Fruit fly (Drosophila melanogaster) whole organism, embryonic: ENCODE results near the gene anox.

Experiments
- Ada2b ChIP-seq: fragments of 200-800 bp; sonication (Bioruptor generic); IDR thresholded peaks from 2 replicates; pipeline ENCODE4 v1.3.6; 2022; ENCODE audit warnings: missing biosample characterization, missing genetic modification characterization
- Aef1 ChIP-seq: fragments of 200-800 bp; sonication (Bioruptor generic); IDR thresholded peaks from 3 replicates; pipeline ENCODE4 v1.3.6; 2022; ENCODE audit warnings: missing biosample characterization, missing genetic modification characterization
- Atf-2 ChIP-seq: fragments of 200-800 bp; sonication (Bioruptor generic); optimal IDR thresholded peaks from 2 replicates; lab custom pipeline; 2016; ENCODE audit warnings: missing biosample characterization, missing genetic modification characterization
- Awh ChIP-seq: fragments of 200-800 bp; sonication (Bioruptor generic); IDR thresholded peaks from 2 replicates; pipeline ENCODE4, ENCODE4 v1.3.6; 2022; ENCODE audit warnings: missing biosample characterization, missing genetic modification characterization
- Bdp1 ChIP-seq: fragments of 200-800 bp; sonication (Bioruptor generic); optimal IDR thresholded peaks from 3 replicates; lab custom pipeline; 2016; ENCODE audit warnings: missing biosample characterization, missing genetic modification characterization
- Blimp-1 ChIP-seq: fragments of 200-800 bp; sonication (Bioruptor generic); optimal IDR thresholded peaks from 3 replicates; lab custom pipeline; 2018; ENCODE audit warnings: missing biosample characterization, missing genetic modification characterization, mild to moderate bottlenecking, moderate library complexity, missing genetic modification reagents
- Bteb2 ChIP-seq: fragments of 200-800 bp; sonication (Bioruptor generic); optimal IDR thresholded peaks from 2 replicates; lab custom pipeline; 2016; ENCODE audit warnings: missing biosample characterization, missing genetic modification characterization
- CG10366 ChIP-seq: fragments of 200-800 bp; sonication (Bioruptor generic); IDR thresholded peaks from 2 replicates; pipeline ENCODE4 v1.3.6; 2022; ENCODE audit warnings: missing biosample characterization, missing genetic modification characterization
- CG10979 ChIP-seq: fragments of 200-800 bp; sonication (Bioruptor generic); optimal IDR thresholded peaks from 2 replicates; lab custom pipeline; 2018; ENCODE audit warnings: missing biosample characterization, mild to moderate bottlenecking, missing genetic modification characterization, moderate library complexity
- CG12155 ChIP-seq: fragments of 200-800 bp; sonication (Bioruptor generic); optimal IDR thresholded peaks from 3 replicates; lab custom pipeline; 2016; ENCODE audit warnings: missing biosample characterization, missing genetic modification characterization
- CG15269 ChIP-seq: fragments of 200-800 bp; sonication (Bioruptor generic); optimal IDR thresholded peaks from 2 replicates; lab custom pipeline; 2018; ENCODE audit warnings: missing biosample characterization, mild to moderate bottlenecking, missing genetic modification characterization, moderate library complexity
- CG17361 ChIP-seq: fragments of 200-800 bp; sonication (Bioruptor generic); IDR thresholded peaks from 3 replicates; pipeline ENCODE4 v1.3.6; 2022; ENCODE audit warnings: missing biosample characterization, missing genetic modification characterization
- CG18011 ChIP-seq: fragments of 200-800 bp; sonication (Bioruptor generic); optimal IDR thresholded peaks from 2 replicates; lab custom pipeline; 2017; ENCODE audit warnings: missing biosample characterization, missing genetic modification characterization, mild to moderate bottlenecking, moderate library complexity, missing genotype
- CG2875 ChIP-seq: fragments of 200-800 bp; sonication (Bioruptor generic); optimal IDR thresholded peaks from 2 replicates; lab custom pipeline; 2017; ENCODE audit warnings: missing biosample characterization, mild to moderate bottlenecking, missing genetic modification characterization, missing genetic modification reagents
- CG2889 ChIP-seq: fragments of 200-800 bp; sonication (Bioruptor generic); IDR thresholded peaks from 3 replicates; pipeline ENCODE4 v1.3.6; 2022; ENCODE audit warnings: missing biosample characterization, missing genetic modification characterization
- CG31365 ChIP-seq: fragments of 200-800 bp; sonication (Bioruptor generic); optimal IDR thresholded peaks from 2 replicates; lab custom pipeline; 2018; ENCODE audit warnings: missing biosample characterization, mild to moderate bottlenecking, missing genetic modification characterization
- CG34224 ChIP-seq: fragments of 200-800 bp; sonication (Bioruptor generic); IDR thresholded peaks from 3 replicates; pipeline ENCODE4 v1.3.6; 2022; ENCODE audit warnings: missing biosample characterization, missing genetic modification characterization; ENCODE audit not compliant: partially characterized antibody
- CG4820 ChIP-seq: fragments of 200-800 bp; sonication (Bioruptor generic); optimal IDR thresholded peaks from 3 replicates; lab custom pipeline; 2016; ENCODE audit warnings: missing biosample characterization, missing genetic modification characterization
- CG5245 ChIP-seq: fragments of 200-800 bp; sonication (Bioruptor generic); optimal IDR thresholded peaks from 3 replicates; lab custom pipeline; 2016; ENCODE audit warnings: missing biosample characterization, missing genetic modification characterization
- CG9797 ChIP-seq: fragments of 200-800 bp; sonication (Bioruptor generic); optimal IDR thresholded peaks from 3 replicates; lab custom pipeline; 2018; ENCODE audit warnings: missing biosample characterization, mild to moderate bottlenecking, missing genetic modification characterization
- Dad ChIP-seq: fragments of 200-800 bp; sonication (Bioruptor generic); optimal IDR thresholded peaks from 3 replicates; lab custom pipeline; 2016; ENCODE audit warnings: missing biosample characterization, missing genetic modification characterization
- Dfd ChIP-seq, 2 experiments: fragments of >200 bp; optimal IDR thresholded peaks; 2 replicates each; lab custom pipeline; 2017; ENCODE audit warnings: missing biosample characterization in 2 of 2, missing genetic modification characterization in 2 of 2
- H2.0 ChIP-seq: fragments of 200-800 bp; sonication (Bioruptor generic); IDR thresholded peaks from 2 replicates; pipeline ENCODE4 v1.3.6; 2022; ENCODE audit warnings: missing biosample characterization, missing genetic modification characterization
- Hand ChIP-seq: fragments of 200-800 bp; sonication (Bioruptor generic); optimal IDR thresholded peaks from 2 replicates; lab custom pipeline; 2017; ENCODE audit warnings: mild to moderate bottlenecking, missing biosample characterization, missing genetic modification reagents, missing genetic modification characterization
- Hr3 ChIP-seq: fragments of 200-800 bp; sonication (Bioruptor generic); optimal IDR thresholded peaks from 3 replicates; lab custom pipeline; 2016; ENCODE audit warnings: missing biosample characterization, missing genetic modification characterization
- Lhr ChIP-seq: fragments of 200-800 bp; sonication (Bioruptor generic); optimal IDR thresholded peaks from 3 replicates; lab custom pipeline; 2017; ENCODE audit warnings: mild to moderate bottlenecking, missing biosample characterization, missing genetic modification reagents, missing genetic modification characterization
- Poxn ChIP-seq: fragments of 200-800 bp; sonication (Bioruptor generic); IDR thresholded peaks from 2 replicates; pipeline ENCODE4 v1.3.6; 2022; ENCODE audit warnings: missing biosample characterization, missing genetic modification characterization
- Ravus ChIP-seq: fragments of 200-800 bp; sonication (Bioruptor generic); IDR thresholded peaks from 2 replicates; pipeline ENCODE4 v1.3.6; 2022; ENCODE audit warnings: missing biosample characterization, missing genetic modification characterization
- Xbp1 ChIP-seq: fragments of 200-800 bp; sonication (Bioruptor generic); optimal IDR thresholded peaks from 3 replicates; lab custom pipeline; 2016; ENCODE audit warnings: missing biosample characterization, mild to moderate bottlenecking, missing genetic modification characterization
- bowl ChIP-seq: fragments of 200-800 bp; sonication (Bioruptor generic); IDR thresholded peaks from 2 replicates; pipeline ENCODE4 v1.3.6; 2022; ENCODE audit warnings: missing biosample characterization, missing genetic modification characterization
- bsh ChIP-seq, 2 experiments: fragments of 200-800 bp; sonication (Bioruptor generic); optimal IDR thresholded peaks; 2 replicates each; lab custom pipeline; 2017 to 2018; ENCODE audit warnings: mild to moderate bottlenecking in 2 of 2, missing biosample characterization in 2 of 2, missing genetic modification characterization in 2 of 2, moderate library complexity in 1 of 2
- chinmo ChIP-seq: fragments of 200-800 bp; sonication (Bioruptor generic); IDR thresholded peaks from 4 replicates; pipeline ENCODE4 v1.3.6; 2022; ENCODE audit warnings: missing biosample characterization, missing genetic modification characterization; ENCODE audit not compliant: partially characterized antibody
- chm ChIP-seq: fragments of 200-800 bp; sonication (Bioruptor generic); IDR thresholded peaks from 2 replicates; pipeline ENCODE4 v1.3.6; 2022; ENCODE audit warnings: missing biosample characterization, missing genetic modification characterization
- disco-r ChIP-seq: fragments of 200-800 bp; sonication (Bioruptor generic); optimal IDR thresholded peaks from 2 replicates; lab custom pipeline; 2016; ENCODE audit warnings: missing biosample characterization, missing genetic modification characterization
- dpn ChIP-seq, 2 experiments: fragments of 200-800 bp; sonication (Bioruptor generic); optimal IDR thresholded peaks; 3 replicates each; lab custom pipeline; 2016; ENCODE audit warnings: missing biosample characterization in 2 of 2, missing genetic modification characterization in 2 of 2
- fd102C ChIP-seq: fragments of 200-800 bp; sonication (Bioruptor generic); optimal IDR thresholded peaks from 2 replicates; lab custom pipeline; 2018; ENCODE audit warnings: missing biosample characterization, mild to moderate bottlenecking, missing genetic modification characterization, moderate library complexity
- ftz-f1 ChIP-seq: fragments of 200-800 bp; sonication (Bioruptor generic); optimal IDR thresholded peaks from 2 replicates; lab custom pipeline; 2016; ENCODE audit warnings: missing biosample characterization, missing genetic modification characterization
- gfzf ChIP-seq: fragments of 200-800 bp; sonication (Bioruptor generic); optimal IDR thresholded peaks from 2 replicates; lab custom pipeline; 2016; ENCODE audit warnings: missing biosample characterization, mild to moderate bottlenecking, missing genetic modification characterization, moderate library complexity
- grau ChIP-seq: fragments of 200-800 bp; optimal IDR thresholded peaks from 3 replicates; lab custom pipeline; 2019; ENCODE audit warnings: missing biosample characterization, mild to moderate bottlenecking, missing genetic modification characterization, moderate library complexity
- luna ChIP-seq: fragments of 200-800 bp; sonication (Bioruptor generic); optimal IDR thresholded peaks from 2 replicates; lab custom pipeline; 2016; ENCODE audit warnings: missing biosample characterization, missing genetic modification characterization
- pho ChIP-seq: fragments of 200-800 bp; sonication (Bioruptor generic); optimal IDR thresholded peaks from 2 replicates; lab custom pipeline; 2016; ENCODE audit warnings: missing biosample characterization, missing genetic modification characterization
- phol ChIP-seq: fragments of 200-800 bp; sonication (Bioruptor generic); optimal IDR thresholded peaks from 3 replicates; lab custom pipeline; 2018; ENCODE audit warnings: missing biosample characterization, mild to moderate bottlenecking, missing genetic modification characterization, moderate library complexity
- pita ChIP-seq: fragments of 200-800 bp; sonication (Bioruptor generic); optimal IDR thresholded peaks from 2 replicates; lab custom pipeline; 2017; ENCODE audit warnings: missing biosample characterization, mild to moderate bottlenecking, missing genetic modification characterization
- repo ChIP-seq: fragments of 200-800 bp; sonication (Bioruptor generic); optimal IDR thresholded peaks from 2 replicates; lab custom pipeline; 2016; ENCODE audit warnings: missing biosample characterization, missing genetic modification characterization
- rib ChIP-seq: fragments of 200-800 bp; sonication (Bioruptor generic); IDR thresholded peaks from 2 replicates; pipeline ENCODE4 v1.3.6; 2022; ENCODE audit warnings: missing biosample characterization, missing genetic modification characterization
- sd ChIP-seq: fragments of 200-800 bp; sonication (Bioruptor generic); optimal IDR thresholded peaks from 3 replicates; lab custom pipeline; 2018; ENCODE audit warnings: missing biosample characterization, mild to moderate bottlenecking, missing genetic modification characterization, moderate library complexity
- trh ChIP-seq: fragments of 200-800 bp; sonication (Bioruptor generic); optimal IDR thresholded peaks from 2 replicates; lab custom pipeline; 2016; ENCODE audit warnings: missing biosample characterization, missing genetic modification characterization
- tup ChIP-seq: fragments of 200-800 bp; sonication (Bioruptor generic); optimal IDR thresholded peaks from 2 replicates; lab custom pipeline; 2016; ENCODE audit warnings: missing biosample characterization, mild to moderate bottlenecking, missing genetic modification characterization, moderate library complexity
- wdn ChIP-seq: fragments of 200-800 bp; sonication (Bioruptor generic); IDR thresholded peaks from 2 replicates; pipeline ENCODE4 v1.3.6; 2022; ENCODE audit warnings: missing biosample characterization, missing genetic modification characterization
- wor ChIP-seq: fragments of 200-800 bp; sonication (Bioruptor generic); IDR thresholded peaks from 2 replicates; pipeline ENCODE4 v1.3.6; 2022; ENCODE audit warnings: missing biosample characterization, missing genetic modification characterization

Gene anox

DNA sequence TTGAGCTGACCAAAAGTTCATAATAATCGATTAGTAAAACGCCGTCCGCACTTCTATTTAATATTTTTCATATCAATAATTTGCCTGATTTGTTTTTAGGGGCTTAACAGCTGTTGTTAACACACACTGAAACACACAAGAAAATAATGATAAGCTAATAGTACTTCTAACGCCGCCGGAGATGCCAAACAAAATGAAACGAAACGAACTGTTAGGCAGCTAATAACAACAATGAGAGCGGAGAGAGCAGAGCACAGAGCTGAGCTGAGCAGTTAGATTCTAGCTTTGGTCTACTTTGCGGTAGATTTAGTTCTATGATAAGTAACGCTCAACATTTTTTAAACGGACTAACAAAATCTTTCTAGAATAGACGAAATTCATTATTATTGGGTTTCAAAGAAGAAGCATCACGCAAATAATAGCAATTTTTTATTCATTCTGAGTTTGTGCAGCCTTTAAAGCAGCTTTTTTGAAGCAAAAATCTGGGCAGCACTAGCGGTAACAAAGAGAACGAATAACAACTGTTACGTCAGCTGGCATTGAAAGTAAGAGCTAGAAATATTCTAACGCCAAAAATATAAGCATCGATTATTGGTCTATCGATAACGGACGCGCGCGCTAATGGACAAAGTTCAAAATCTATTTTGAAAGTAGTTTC, 12.5 kb downstream of the anox start, which contains the start of gene Abca3 (continued):
- TF ChIP-seq sd (tag; lab: Kevin White, UChicago) (no peak), disco-r (GFP tag; lab: Kevin White, UChicago) (no peak), Hand (GFP tag; lab: Kevin White, UChicago) (no peak), phol (tag; lab: Kevin White, UChicago) (peak; percentile 64), gfzf (GFP tag; lab: Kevin White, UChicago) (peak; percentile 48), Bdp1 (no peak), Bteb2 (GFP tag; lab: Kevin White, UChicago) (peak; percentile 22), Hr3 (GFP tag; lab: Kevin White, UChicago) (peak; percentile 35), wdn (peak; percentile 54), fd102C (GFP tag; lab: Kevin White, UChicago) (no peak), Atf-2 (GFP tag; lab: Kevin White, UChicago) (peak; percentile 16), Xbp1 (GFP tag; lab: Kevin White, UChicago) (peak; percentile 55), CG10979 (tag; lab: Kevin White, UChicago) (peak; percentile 34), luna (no peak), CG18011 (GFP tag; lab: Kevin White, UChicago) (no peak), Ada2b (no peak; the same call in 1 of the 2 replicates), bowl (no peak), Ravus (no peak), ftz-f1 (GFP tag; lab: Kevin White, UChicago) (peak; percentile 55), pho (GFP tag; lab: Kevin White, UChicago) (peak; percentile 69), tup (GFP tag; lab: Kevin White, UChicago) (no peak), trh (GFP tag; lab: Kevin White, UChicago) (no peak), rib (GFP tag; lab: Robert Waterston, UW) (peak; percentile 61; the same call in 1 of the 2 replicates), CG15269 (tag; lab: Kevin White, UChicago) (peak; percentile 69), Awh (no peak), chm (GFP tag; lab: Robert Waterston, UW) (peak; percentile 40; the same call in 1 of the 2 replicates), H2.0 (GFP tag; lab: Robert Waterston, UW) (no peak; the same call in 1 of the 2 replicates), Dfd (GFP tag; optimal IDR thresholded peaks at IDR 0.05; lab: Kevin White, UChicago) (no peak), CG5245 (no peak), CG2889 (no peak), repo (GFP tag; lab: Kevin White, UChicago) (peak; percentile 49), Blimp-1 (GFP tag; lab: Kevin White, UChicago) (peak; percentile 91), Lhr (GFP tag; lab: Kevin White, UChicago) (no peak), Dad (peak; percentile 32), CG17361 (GFP tag; lab: Robert Waterston, UW) (peak; percentile 77), CG9797 (GFP tag; lab: Kevin White, UChicago) (no peak), pita (GFP tag; lab: Kevin White, UChicago) (no peak), dpn (GFP tag; optimal IDR thresholded peaks at IDR 0.05; lab: Kevin White, UChicago) (peak; percentile 45 to 59), Aef1 (GFP tag; lab: Robert Waterston, UW) (peak; percentile 44; the same call in 2 of the 3 replicates), CG10366 (GFP tag; lab: Robert Waterston, UW) (peak; percentile 21; the same call in 1 of the 2 replicates), CG31365 (tag; lab: Kevin White, UChicago) (peak; percentile 21), CG34224 (GFP tag; lab: Robert Waterston, UW) (no peak; the same call in 2 of the 3 replicates), CG2875 (GFP tag; lab: Kevin White, UChicago) (no peak), chinmo (no peak), CG4820 (GFP tag; lab: Kevin White, UChicago) (no peak), wor (no peak), bsh (GFP tag; optimal IDR thresholded peaks at IDR 0.05; lab: Kevin White, UChicago) (peak in 1 of 2 experiments; percentile 44), grau (tag; lab: Kevin White, UChicago) (peak; percentile 80), CG12155 (GFP tag; lab: Kevin White, UChicago) (peak; percentile 55), Poxn (peak; percentile 14; the same call in 1 of the 2 replicates)
